Fruit fly (Drosophila melanogaster) whole organism, embryonic: ENCODE results near the gene por.
A peak's percentile ranks its signal among the peaks of the same experiment; 100 is the strongest.

Experiments
- CG10959 ChIP-seq: fragments of 200-800 bp; sonication (Bioruptor generic); IDR thresholded peaks from 2 replicates; pipeline ENCODE4 v1.3.6; 2022; ENCODE audit warnings: missing biosample characterization, missing genetic modification characterization
- CG12391 ChIP-seq: fragments of 200-800 bp; sonication (Bioruptor generic); optimal IDR thresholded peaks from 3 replicates; lab custom pipeline; 2018; ENCODE audit warnings: missing biosample characterization, mild to moderate bottlenecking, missing genetic modification characterization, moderate library complexity
- CG14441 ChIP-seq: fragments of 200-800 bp; sonication (Bioruptor generic); IDR thresholded peaks from 2 replicates; pipeline ENCODE4 v1.3.6; 2022; ENCODE audit warnings: missing biosample characterization, missing genetic modification characterization
- CG15514 ChIP-seq: fragments of 200-800 bp; sonication (Bioruptor generic); optimal IDR thresholded peaks from 3 replicates; lab custom pipeline; 2017; ENCODE audit warnings: missing biosample characterization, missing genetic modification characterization, mild to moderate bottlenecking, moderate library complexity, missing genetic modification reagents
- CG1832 ChIP-seq: fragments of 200-800 bp; sonication (Bioruptor generic); optimal IDR thresholded peaks from 2 replicates; lab custom pipeline; 2017; ENCODE audit warnings: missing biosample characterization, mild to moderate bottlenecking, missing genetic modification characterization, inconsistent platforms
- CG3726 ChIP-seq: fragments of 200-800 bp; sonication (Bioruptor generic); IDR thresholded peaks from 3 replicates; pipeline ENCODE4, ENCODE4 v1.3.6; 2022; ENCODE audit warnings: missing biosample characterization, missing genetic modification characterization
- CG6654 ChIP-seq: fragments of 200-800 bp; sonication (Bioruptor generic); optimal IDR thresholded peaks from 2 replicates; lab custom pipeline; 2017; ENCODE audit warnings: missing biosample characterization, mild to moderate bottlenecking, missing genetic modification characterization
- CG7987 ChIP-seq: fragments of 200-800 bp; sonication (Bioruptor generic); optimal IDR thresholded peaks from 2 replicates; lab custom pipeline; 2018; ENCODE audit warnings: missing biosample characterization, mild to moderate bottlenecking, missing genetic modification characterization, moderate library complexity
- CG8290 ChIP-seq, 3 experiments: fragments of 200-800 bp; sonication (Bioruptor generic); optimal IDR thresholded peaks; 2 replicates each; lab custom pipeline; 2016 to 2019; ENCODE audit warnings: missing biosample characterization in 3 of 3, missing genetic modification characterization in 3 of 3, mild to moderate bottlenecking in 2 of 3, moderate library complexity in 1 of 3
- CG9932 ChIP-seq: fragments of 200-800 bp; sonication (Bioruptor generic); IDR thresholded peaks from 2 replicates; pipeline ENCODE4 v1.3.6; 2022; ENCODE audit warnings: missing biosample characterization, missing genetic modification characterization
- Doc3 ChIP-seq: fragments of 200-800 bp; sonication (Bioruptor generic); IDR thresholded peaks from 3 replicates; pipeline ENCODE4 v1.3.6; 2022; ENCODE audit warnings: missing biosample characterization, missing genetic modification characterization; ENCODE audit not compliant: partially characterized antibody
- Eip74EF ChIP-seq, 2 experiments: fragments of 200-800 bp in 1 of 2; fragments of >200 bp in 1 of 2; sonication (Bioruptor generic) in 1 of 2; optimal IDR thresholded peaks; 2 replicates each; lab custom pipeline; 2017 to 2019; ENCODE audit warnings: missing biosample characterization in 2 of 2, missing genetic modification characterization in 2 of 2, mild to moderate bottlenecking in 1 of 2, moderate library complexity in 1 of 2
- Elba2 ChIP-seq: fragments of 200-800 bp; sonication (Bioruptor generic); optimal IDR thresholded peaks from 3 replicates; lab custom pipeline; 2016; ENCODE audit warnings: missing biosample characterization, missing genetic modification characterization
- GATAe ChIP-seq: fragments of 200-800 bp; sonication (Bioruptor generic); conservative IDR thresholded peaks from 2 replicates; pipeline ENCODE4 v1.3.6; 2022; ENCODE audit warnings: missing biosample characterization, missing genetic modification characterization
- Lpt ChIP-seq: fragments of >200 bp; optimal IDR thresholded peaks from 2 replicates; lab custom pipeline; 2018; ENCODE audit warnings: missing biosample characterization, missing genetic modification characterization
- Mad ChIP-seq: fragments of 200-800 bp; sonication (Bioruptor generic); optimal IDR thresholded peaks from 2 replicates; lab custom pipeline; 2016; ENCODE audit warnings: missing biosample characterization, missing genetic modification characterization
- Rfx ChIP-seq: fragments of 200-800 bp; sonication (Bioruptor generic); IDR thresholded peaks from 2 replicates; pipeline ENCODE4 v1.3.6; 2022; ENCODE audit warnings: missing biosample characterization, missing genetic modification characterization
- Trl ChIP-seq, 3 experiments: fragments of >200 bp in 2 of 3; fragments of 200-800 bp in 1 of 3; sonication (Bioruptor generic) in 1 of 3; optimal IDR thresholded peaks; 2 replicates in 1 of 3; 3 replicates in 2 of 3; lab custom pipeline; 2016 to 2017; ENCODE audit warnings: missing biosample characterization in 1 of 3, missing genetic modification characterization in 1 of 3
- Usf ChIP-seq: fragments of 200-800 bp; sonication (Bioruptor generic); optimal IDR thresholded peaks from 2 replicates; lab custom pipeline; 2017; ENCODE audit warnings: missing genotype, missing biosample characterization, missing genetic modification characterization
- cas ChIP-seq: fragments of 200-800 bp; sonication (Bioruptor generic); IDR thresholded peaks from 2 replicates; pipeline ENCODE4 v1.3.6; 2022; ENCODE audit warnings: missing biosample characterization, missing genetic modification characterization
- caup ChIP-seq: fragments of 200-800 bp; sonication (Bioruptor generic); optimal IDR thresholded peaks from 3 replicates; lab custom pipeline; 2017; ENCODE audit warnings: missing biosample characterization, mild to moderate bottlenecking, missing genetic modification characterization, moderate library complexity; ENCODE audit not compliant: severe bottlenecking
- corto ChIP-seq: fragments of 200-800 bp; sonication (Bioruptor generic); optimal IDR thresholded peaks from 2 replicates; lab custom pipeline; 2016; ENCODE audit warnings: missing biosample characterization, mild to moderate bottlenecking, missing genetic modification characterization, moderate library complexity
- croc ChIP-seq: fragments of 200-800 bp; sonication (Bioruptor generic); conservative IDR thresholded peaks from 3 replicates; pipeline ENCODE4 v1.3.6; 2022; ENCODE audit warnings: missing biosample characterization, missing genetic modification characterization
- crol ChIP-seq: fragments of 200-800 bp; sonication (Bioruptor generic); IDR thresholded peaks from 2 replicates; pipeline ENCODE4 v1.3.6; 2022; ENCODE audit warnings: missing biosample characterization, missing genetic modification characterization
- cwo ChIP-seq: fragments of 200-800 bp; sonication (Bioruptor generic); optimal IDR thresholded peaks from 3 replicates; lab custom pipeline; 2017; ENCODE audit warnings: missing biosample characterization, missing genetic modification characterization, mild to moderate bottlenecking, moderate library complexity, missing genetic modification reagents
- fu2 ChIP-seq: fragments of 200-800 bp; sonication (Bioruptor generic); optimal IDR thresholded peaks from 2 replicates; lab custom pipeline; 2016; ENCODE audit warnings: missing biosample characterization, missing genetic modification characterization
- hb ChIP-seq: fragments of 200-800 bp; sonication (Bioruptor generic); IDR thresholded peaks from 3 replicates; pipeline ENCODE4 v1.3.6; 2022; ENCODE audit warnings: missing biosample characterization, missing genetic modification characterization; ENCODE audit not compliant: partially characterized antibody
- insv ChIP-seq, 2 experiments: fragments of 200-800 bp; sonication (Bioruptor generic); optimal IDR thresholded peaks; 3 replicates each; lab custom pipeline; 2016 to 2018; ENCODE audit warnings: missing biosample characterization in 2 of 2, missing genetic modification characterization in 2 of 2
- jumu ChIP-seq: fragments of 200-800 bp; sonication (Bioruptor generic); optimal IDR thresholded peaks from 3 replicates; lab custom pipeline; 2016; ENCODE audit warnings: missing biosample characterization, missing genetic modification characterization
- kah ChIP-seq: fragments of 200-800 bp; sonication (Bioruptor generic); optimal IDR thresholded peaks from 2 replicates; lab custom pipeline; 2018; ENCODE audit warnings: missing biosample characterization, mild to moderate bottlenecking, missing genetic modification characterization
- kay ChIP-seq: fragments of 200-800 bp; sonication (Bioruptor generic); optimal IDR thresholded peaks from 2 replicates; lab custom pipeline; 2016; ENCODE audit warnings: missing biosample characterization, missing genetic modification characterization
- lbe ChIP-seq: fragments of 200-800 bp; sonication (Bioruptor generic); optimal IDR thresholded peaks from 2 replicates; lab custom pipeline; 2016; ENCODE audit warnings: missing biosample characterization, mild to moderate bottlenecking, missing genetic modification characterization
- lilli ChIP-seq: fragments of 200-800 bp; sonication (Bioruptor generic); optimal IDR thresholded peaks from 3 replicates; lab custom pipeline; 2016; ENCODE audit warnings: missing biosample characterization, missing genetic modification characterization
- lola ChIP-seq, 3 experiments: fragments of >200 bp in 2 of 3; fragments of 200-800 bp in 1 of 3; sonication (Bioruptor generic) in 1 of 3; optimal IDR thresholded peaks; 2 replicates each; lab custom pipeline; 2017 to 2019; ENCODE audit warnings: missing biosample characterization in 3 of 3, missing genetic modification characterization in 3 of 3, mild to moderate bottlenecking in 1 of 3, moderate library complexity in 1 of 3
- lov ChIP-seq, 2 experiments: fragments of 200-800 bp in 1 of 2; fragments of >200 bp in 1 of 2; sonication (Bioruptor generic) in 1 of 2; IDR thresholded peaks in 1 of 2; optimal IDR thresholded peaks in 1 of 2; 2 replicates in 1 of 2; 3 replicates in 1 of 2; pipeline versions ENCODE4 v1.3.6 to Lab custom; 2017 to 2022; ENCODE audit warnings: missing biosample characterization in 1 of 2, missing genetic modification characterization in 1 of 2
- org-1 ChIP-seq: fragments of 200-800 bp; sonication (Bioruptor generic); optimal IDR thresholded peaks from 2 replicates; lab custom pipeline; 2017; ENCODE audit warnings: missing biosample characterization, missing genetic modification characterization
- pita ChIP-seq: fragments of 200-800 bp; sonication (Bioruptor generic); optimal IDR thresholded peaks from 2 replicates; lab custom pipeline; 2017; ENCODE audit warnings: missing biosample characterization, mild to moderate bottlenecking, missing genetic modification characterization
- prd ChIP-seq, 3 experiments: fragments of >200 bp in 2 of 3; fragments of 200-800 bp in 1 of 3; sonication (Bioruptor generic) in 1 of 3; optimal IDR thresholded peaks in 2 of 3; IDR thresholded peaks in 1 of 3; 2 replicates in 2 of 3; 3 replicates in 1 of 3; pipeline versions ENCODE4 v1.3.6 to Lab custom; 2017 to 2022; ENCODE audit warnings: missing biosample characterization in 1 of 3, missing genetic modification characterization in 1 of 3
- rib ChIP-seq: fragments of 200-800 bp; sonication (Bioruptor generic); IDR thresholded peaks from 2 replicates; pipeline ENCODE4 v1.3.6; 2022; ENCODE audit warnings: missing biosample characterization, missing genetic modification characterization
- sens-2 ChIP-seq: fragments of 200-800 bp; sonication (Bioruptor generic); IDR thresholded peaks from 2 replicates; pipeline ENCODE4 v1.3.6; 2022; ENCODE audit warnings: missing biosample characterization, missing genetic modification characterization
- shn ChIP-seq: fragments of 200-800 bp; sonication (Bioruptor generic); optimal IDR thresholded peaks from 3 replicates; lab custom pipeline; 2016; ENCODE audit warnings: missing biosample characterization, missing genetic modification characterization
- slbo ChIP-seq: fragments of 200-800 bp; sonication (Bioruptor generic); IDR thresholded peaks from 2 replicates; pipeline ENCODE4 v1.3.6; 2022; ENCODE audit warnings: missing biosample characterization, missing genetic modification characterization
- slou ChIP-seq: fragments of 200-800 bp; sonication (Bioruptor generic); optimal IDR thresholded peaks from 3 replicates; lab custom pipeline; 2016; ENCODE audit warnings: missing biosample characterization, missing genetic modification characterization
- sqz ChIP-seq: fragments of 200-800 bp; sonication (Bioruptor generic); optimal IDR thresholded peaks from 3 replicates; lab custom pipeline; 2018; ENCODE audit warnings: missing biosample characterization, mild to moderate bottlenecking, missing genetic modification characterization
- toy ChIP-seq: fragments of 200-800 bp; sonication (Bioruptor generic); IDR thresholded peaks from 2 replicates; pipeline ENCODE4 v1.3.6; 2022; ENCODE audit warnings: missing biosample characterization, missing genetic modification characterization
- zen ChIP-seq: fragments of 200-800 bp; sonication (Bioruptor generic); optimal IDR thresholded peaks from 3 replicates; lab custom pipeline; 2018; ENCODE audit warnings: missing biosample characterization, mild to moderate bottlenecking, missing genetic modification characterization, moderate library complexity

por gene

DNA sequence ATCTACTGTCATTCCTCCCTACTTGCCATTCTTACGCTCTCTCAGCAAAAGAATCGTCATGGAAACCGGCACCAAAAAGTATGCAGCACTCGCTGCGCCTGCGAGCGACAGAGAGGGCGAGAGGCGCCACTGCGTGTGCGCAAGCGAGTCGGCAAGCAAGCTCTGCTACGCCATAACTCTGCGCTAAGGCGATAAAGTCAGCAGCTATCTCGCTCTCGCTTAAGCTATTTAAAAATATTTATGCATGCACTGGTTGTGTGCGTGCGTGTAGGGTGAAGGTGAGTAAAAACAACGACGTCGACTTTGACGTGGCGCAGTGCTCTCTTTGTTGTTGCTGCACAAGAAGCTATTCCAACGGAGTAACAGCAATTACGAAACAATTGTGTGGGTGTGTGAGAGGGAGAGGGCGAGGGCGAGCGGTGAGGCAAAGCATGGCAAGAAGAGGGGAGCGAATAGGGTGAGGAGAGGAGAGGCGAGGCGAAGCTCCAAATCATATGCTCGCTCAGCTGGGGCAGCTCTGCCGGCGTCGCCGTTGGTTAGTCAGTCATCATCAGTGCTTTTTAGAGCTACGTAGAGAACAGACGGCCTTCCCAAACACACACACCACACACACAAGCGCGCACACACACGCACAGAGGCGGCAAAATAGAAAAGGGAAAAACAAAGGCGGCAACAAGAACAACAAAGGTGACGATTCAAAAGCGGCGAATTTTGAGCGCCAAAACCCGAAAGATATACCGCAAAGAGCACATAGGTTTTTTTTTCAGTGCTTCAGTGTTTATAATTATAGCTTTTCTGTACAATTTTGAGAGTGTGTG lies 13.4 kb downstream of the por start, which contains the start of gene CrebB (continued):
- TF ChIP-seq corto: peak; percentile 25
- TF ChIP-seq CG8290 (GFP tag; optimal IDR thresholded peaks at IDR 0.05; lab: Kevin White, UChicago): peak; percentile 39
- TF ChIP-seq CG8290 (tag; optimal IDR thresholded peaks at IDR 0.05; lab: Kevin White, UChicago): peak; percentile 64 to 80
- TF ChIP-seq lbe: no peak
- no peak for TF ChIP-seq Eip74EF (GFP tag; optimal IDR thresholded peaks at IDR 0.05; lab: Kevin White, UChicago)
- TF ChIP-seq Rfx (GFP tag; lab: Robert Waterston, UW): peak; percentile 82
- TF ChIP-seq CG9932: peak; percentile 65
- peak in 1 of 3 experiments; percentile 35 for TF ChIP-seq lola (GFP tag; optimal IDR thresholded peaks at IDR 0.05; lab: Kevin White, UChicago)
- no peak for TF ChIP-seq kah (GFP tag; lab: Kevin White, UChicago)
- TF ChIP-seq CG1832 (GFP tag; lab: Kevin White, UChicago): peak; percentile 96
- no peak for TF ChIP-seq Usf (GFP tag; lab: Kevin White, UChicago)
- no peak for TF ChIP-seq croc (GFP tag; lab: Robert Waterston, UW)
- no peak for TF ChIP-seq Lpt (GFP tag; lab: Kevin White, UChicago)
- no peak for TF ChIP-seq insv (GFP tag; optimal IDR thresholded peaks at IDR 0.05; lab: Kevin White, UChicago)
- no peak for TF ChIP-seq sqz (GFP tag; lab: Kevin White, UChicago)
- no peak for TF ChIP-seq sens-2 (GFP tag; lab: Robert Waterston, UW)
- TF ChIP-seq slou (GFP tag; lab: Kevin White, UChicago): no peak
- TF ChIP-seq cwo (GFP tag; lab: Kevin White, UChicago): peak; percentile 49
- peak; percentile 91 for TF ChIP-seq GATAe
- TF ChIP-seq Mad (GFP tag; lab: Kevin White, UChicago): no peak
- peak; percentile 60 for TF ChIP-seq CG14441
- TF ChIP-seq lov (optimal IDR thresholded peaks at IDR 0.05; lab: Kevin White, UChicago): no peak
- no peak for TF ChIP-seq lov (GFP tag; IDR thresholded peaks at IDR 0.05; lab: Robert Waterston, UW)
- TF ChIP-seq Elba2 (GFP tag; lab: Kevin White, UChicago): no peak
- TF ChIP-seq CG15514 (GFP tag; lab: Kevin White, UChicago): peak; percentile 0
- TF ChIP-seq cas (GFP tag; lab: Robert Waterston, UW): no peak
- peak; percentile 34; the same call in 1 of the 2 replicates for TF ChIP-seq rib (GFP tag; lab: Robert Waterston, UW)
- TF ChIP-seq pita (GFP tag; lab: Kevin White, UChicago): no peak
- TF ChIP-seq slbo (GFP tag; lab: Robert Waterston, UW): peak; percentile 53
- TF ChIP-seq crol (GFP tag; lab: Robert Waterston, UW): peak; percentile 100
- no peak for TF ChIP-seq hb
- no peak for TF ChIP-seq CG10959 (GFP tag; lab: Robert Waterston, UW)
- TF ChIP-seq caup (GFP tag; lab: Kevin White, UChicago): peak; percentile 17
- 0 out of 3 replicates have a peak, but pooled peaks have one; percentile 9 for TF ChIP-seq CG3726 (GFP tag; lab: Robert Waterston, UW)
- TF ChIP-seq zen (tag; lab: Kevin White, UChicago): no peak
- no peak for TF ChIP-seq CG6654
- TF ChIP-seq kay (GFP tag; lab: Kevin White, UChicago): peak; percentile 84
- peak; percentile 51 to 80 for TF ChIP-seq Trl (optimal IDR thresholded peaks at IDR 0.05; lab: Kevin White, UChicago)
- peak; percentile 7 for TF ChIP-seq Trl (GFP tag; optimal IDR thresholded peaks at IDR 0.05; lab: Kevin White, UChicago)
- TF ChIP-seq jumu: peak; percentile 11
- TF ChIP-seq shn (GFP tag; lab: Kevin White, UChicago): peak; percentile 16
- TF ChIP-seq prd (optimal IDR thresholded peaks at IDR 0.05; lab: Kevin White, UChicago): no peak
- TF ChIP-seq prd (GFP tag; IDR thresholded peaks at IDR 0.05; lab: Robert Waterston, UW): peak; percentile 21; the same call in 1 of the 3 replicates
- peak; percentile 4 for TF ChIP-seq fu2 (GFP tag; lab: Kevin White, UChicago)
- TF ChIP-seq toy (GFP tag; lab: Robert Waterston, UW): no peak
- TF ChIP-seq CG7987: peak; percentile 95
- peak; percentile 34 for TF ChIP-seq lilli (GFP tag; lab: Kevin White, UChicago)
- no peak for TF ChIP-seq CG12391
- TF ChIP-seq Doc3 (GFP tag; lab: Robert Waterston, UW): no peak
- TF ChIP-seq org-1 (GFP tag; lab: Kevin White, UChicago): no peak
